Worm (Caenorhabditis elegans) whole organism, young adult: ENCODE measurements around the gene C16A11.7.

Source experiments
- B0035.1 ChIP-seq: sonication (generic microtip); optimal IDR thresholded peaks from 2 replicates; lab custom pipeline; 2016; ENCODE audit warnings: missing genetic modification characterization, mild to moderate bottlenecking, missing compliant biosample characterization, missing genotype, missing genetic modification reagents
- B0261.1 ChIP-seq: sonication (generic microtip); optimal IDR thresholded peaks from 2 replicates; lab custom pipeline; 2016; ENCODE audit warnings: mild to moderate bottlenecking, missing genetic modification characterization, moderate library complexity, missing compliant biosample characterization
- F10E7.11 ChIP-seq: sonication (generic microtip); optimal IDR thresholded peaks from 2 replicates; lab custom pipeline; 2017; ENCODE audit warnings: mild to moderate bottlenecking, missing genetic modification characterization, moderate library complexity, missing compliant biosample characterization
- F22D6.2 ChIP-seq: sonication (generic microtip); optimal IDR thresholded peaks from 2 replicates; lab custom pipeline; 2016; ENCODE audit warnings: mild to moderate bottlenecking, missing genetic modification characterization, missing compliant biosample characterization
- F33H1.4 ChIP-seq: fragments of 200-800 bp; sonication (Bioruptor generic); IDR thresholded peaks from 2 replicates; pipeline ENCODE4 v1.3.6; 2022; ENCODE audit warnings: missing genetic modification reagents, missing genetic modification characterization, missing compliant biosample characterization
- F39B2.1 ChIP-seq: fragments of 200-800 bp; sonication (Bioruptor generic); IDR thresholded peaks from 2 replicates; pipeline ENCODE4 v1.3.6; 2022; ENCODE audit warnings: missing genetic modification reagents, missing genetic modification characterization, missing compliant biosample characterization
- F52B5.7 ChIP-seq: sonication (generic microtip); optimal IDR thresholded peaks from 2 replicates; lab custom pipeline; 2016; ENCODE audit warnings: mild to moderate bottlenecking, missing genetic modification characterization, missing compliant biosample characterization
- F55B11.4 ChIP-seq: sonication (generic microtip); optimal IDR thresholded peaks from 2 replicates; lab custom pipeline; 2016; ENCODE audit warnings: missing compliant biosample characterization, missing genetic modification characterization, borderline replicate concordance; ENCODE audit not compliant: insufficient read depth
- F57A8.1 ChIP-seq: fragments of 200-800 bp; sonication (Bioruptor generic); optimal IDR thresholded peaks from 2 replicates; lab custom pipeline; 2018; ENCODE audit warnings: mild to moderate bottlenecking, missing genetic modification characterization, moderate library complexity, missing compliant biosample characterization
- K11D2.4 ChIP-seq: fragments of 200-800 bp; sonication (Bioruptor generic); IDR thresholded peaks from 2 replicates; pipeline ENCODE4 v1.3.6; 2022; ENCODE audit warnings: missing genetic modification reagents, missing genetic modification characterization, missing compliant biosample characterization
- T07F8.4 ChIP-seq: sonication (generic microtip); optimal IDR thresholded peaks from 2 replicates; lab custom pipeline; 2016; ENCODE audit warnings: mild to moderate bottlenecking, missing genetic modification characterization, moderate library complexity, missing compliant biosample characterization
- Y79H2A.3 ChIP-seq: fragments of 200-800 bp; sonication (Bioruptor generic); conservative IDR thresholded peaks from 2 replicates; pipeline ENCODE4 v1.3.6; 2022; ENCODE audit warnings: missing genetic modification reagents, missing genetic modification characterization, missing compliant biosample characterization
- akir-1 ChIP-seq: fragments of 200-800 bp; sonication (Bioruptor generic); optimal IDR thresholded peaks from 2 replicates; lab custom pipeline; 2018; ENCODE audit warnings: mild to moderate bottlenecking, missing genetic modification characterization, moderate library complexity, missing compliant biosample characterization
- aptf-2 ChIP-seq: fragments of 200-800 bp; sonication (Bioruptor generic); conservative IDR thresholded peaks from 2 replicates; pipeline ENCODE4 v1.3.6; 2022; ENCODE audit warnings: missing genetic modification reagents, missing genetic modification characterization, missing compliant biosample characterization
- attf-6 ChIP-seq: fragments of 200-800 bp; sonication (Bioruptor generic); IDR thresholded peaks from 2 replicates; pipeline ENCODE4 v1.3.6; 2022; ENCODE audit warnings: missing genetic modification reagents, missing genetic modification characterization, missing compliant biosample characterization
- bed-2 ChIP-seq: fragments of 200-800 bp; sonication (Bioruptor generic); IDR thresholded peaks from 2 replicates; pipeline ENCODE4 v1.3.6; 2022; ENCODE audit warnings: missing genetic modification reagents, missing genetic modification characterization, missing compliant biosample characterization
- cebp-2 ChIP-seq: fragments of 200-800 bp; sonication (Bioruptor generic); IDR thresholded peaks from 2 replicates; pipeline ENCODE4 v1.3.6; 2022; ENCODE audit warnings: missing genetic modification characterization, missing compliant biosample characterization
- dox-1 ChIP-seq: fragments of 200-800 bp; sonication (Bioruptor generic); IDR thresholded peaks from 2 replicates; pipeline ENCODE4 v1.3.6; 2022; ENCODE audit warnings: missing genetic modification reagents, missing genetic modification characterization, missing compliant biosample characterization
- dpff-1 ChIP-seq: sonication (generic microtip); optimal IDR thresholded peaks from 2 replicates; lab custom pipeline; 2017; ENCODE audit warnings: mild to moderate bottlenecking, missing genetic modification characterization, missing compliant biosample characterization
- dpl-1 ChIP-seq: fragments of 150-350 bp; optimal IDR thresholded peaks from 2 replicates; lab custom pipeline; 2014; ENCODE audit warnings: missing biosample characterization, missing genetic modification reagents, missing genetic modification characterization
- efl-1 ChIP-seq: fragments of 150-350 bp; optimal IDR thresholded peaks from 2 replicates; lab custom pipeline; 2014; ENCODE audit warnings: missing biosample characterization, missing genetic modification reagents, missing genetic modification characterization
- ekl-4 ChIP-seq: fragments of 200-800 bp; sonication (Bioruptor generic); IDR thresholded peaks from 2 replicates; pipeline ENCODE4 v1.3.6; 2022; ENCODE audit warnings: missing genetic modification reagents, missing genetic modification characterization, missing compliant biosample characterization
- ets-4 ChIP-seq: fragments of 200-800 bp; sonication (Bioruptor generic); optimal IDR thresholded peaks from 2 replicates; lab custom pipeline; 2018; ENCODE audit warnings: mild to moderate bottlenecking, missing genetic modification characterization, missing compliant biosample characterization
- fkh-3 ChIP-seq: sonication (generic microtip); optimal IDR thresholded peaks from 2 replicates; lab custom pipeline; 2016; ENCODE audit warnings: mild to moderate bottlenecking, missing genetic modification characterization, missing compliant biosample characterization
- hlh-12 ChIP-seq: sonication (generic microtip); optimal IDR thresholded peaks from 2 replicates; lab custom pipeline; 2016; ENCODE audit warnings: missing genetic modification characterization, missing compliant biosample characterization
- hmg-1.2 ChIP-seq: fragments of 200-800 bp; sonication (Bioruptor generic); IDR thresholded peaks from 2 replicates; pipeline ENCODE4 v1.3.6; 2022; ENCODE audit warnings: missing genetic modification reagents, missing genetic modification characterization, missing compliant biosample characterization
- hmg-20 ChIP-seq: fragments of 200-800 bp; sonication (Bioruptor generic); IDR thresholded peaks from 2 replicates; pipeline ENCODE4 v1.3.6; 2022; ENCODE audit warnings: missing genetic modification reagents, missing genetic modification characterization, missing compliant biosample characterization
- lir-1 ChIP-seq: fragments of 200-800 bp; sonication (Bioruptor generic); conservative IDR thresholded peaks from 2 replicates; pipeline ENCODE4 v1.3.6; 2022; ENCODE audit warnings: missing genetic modification reagents, missing genetic modification characterization, missing compliant biosample characterization
- lsy-27 ChIP-seq: sonication (generic microtip); optimal IDR thresholded peaks from 2 replicates; lab custom pipeline; 2017; ENCODE audit warnings: missing genetic modification characterization, mild to moderate bottlenecking, missing compliant biosample characterization, antibody characterized with exemption, missing genotype, borderline replicate concordance; ENCODE audit not compliant: insufficient read depth
- madf-10 ChIP-seq: sonication (generic microtip); optimal IDR thresholded peaks from 2 replicates; lab custom pipeline; 2016; ENCODE audit warnings: mild to moderate bottlenecking, missing genetic modification characterization, missing compliant biosample characterization
- mes-4 ChIP-seq: sonication (generic microtip); optimal IDR thresholded peaks from 2 replicates; lab custom pipeline; 2016; ENCODE audit warnings: missing genotype, missing genetic modification characterization, missing compliant biosample characterization
- nfyb-1 ChIP-seq: fragments of 200-800 bp; sonication (Bioruptor generic); IDR thresholded peaks from 2 replicates; pipeline ENCODE4 v1.3.6; 2022; ENCODE audit warnings: missing genetic modification reagents, missing genetic modification characterization, missing compliant biosample characterization
- nhr-27 ChIP-seq: fragments of 200-800 bp; sonication (Bioruptor generic); optimal IDR thresholded peaks from 2 replicates; lab custom pipeline; 2018; ENCODE audit warnings: mild to moderate bottlenecking, missing genetic modification characterization, moderate library complexity, missing compliant biosample characterization
- rec-8 ChIP-seq, 2 experiments: sonication (generic microtip); optimal IDR thresholded peaks; 2 replicates each; lab custom pipeline; 2016; ENCODE audit warnings: mild to moderate bottlenecking in 2 of 2, missing genetic modification characterization in 2 of 2, missing genetic modification reagents in 2 of 2, missing genotype in 2 of 2, missing biosample characterization in 1 of 2, missing compliant biosample characterization in 1 of 2, moderate library complexity in 1 of 2
- repo-1 ChIP-seq: sonication (generic microtip); optimal IDR thresholded peaks from 2 replicates; lab custom pipeline; 2017; ENCODE audit warnings: mild to moderate bottlenecking, missing genetic modification characterization, missing compliant biosample characterization
- sdz-38 ChIP-seq: sonication (generic microtip); optimal IDR thresholded peaks from 2 replicates; lab custom pipeline; 2016; ENCODE audit warnings: missing genotype, missing genetic modification characterization, missing compliant biosample characterization
- snpc-1.1 ChIP-seq: sonication (generic microtip); optimal IDR thresholded peaks from 2 replicates; lab custom pipeline; 2017; ENCODE audit warnings: missing genetic modification characterization, mild to moderate bottlenecking, missing compliant biosample characterization, antibody characterized with exemption, moderate library complexity, missing genotype, missing genetic modification reagents; ENCODE audit not compliant: insufficient read depth
- somi-1 ChIP-seq: fragments of 200-800 bp; sonication (Bioruptor generic); optimal IDR thresholded peaks from 2 replicates; lab custom pipeline; 2018; ENCODE audit warnings: mild to moderate bottlenecking, missing genetic modification characterization, missing compliant biosample characterization
- tbx-9 ChIP-seq: sonication (generic microtip); optimal IDR thresholded peaks from 2 replicates; lab custom pipeline; 2016; ENCODE audit warnings: borderline replicate concordance, missing genetic modification characterization, inconsistent platforms, missing compliant biosample characterization
- tlf-1 ChIP-seq: fragments of 200-800 bp; sonication (Bioruptor generic); optimal IDR thresholded peaks from 2 replicates; lab custom pipeline; 2018; ENCODE audit warnings: mild to moderate bottlenecking, missing genetic modification characterization, missing compliant biosample characterization
- xnd-1 ChIP-seq: sonication (generic microtip); optimal IDR thresholded peaks from 2 replicates; lab custom pipeline; 2016; ENCODE audit warnings: missing genotype, missing genetic modification reagents, missing genetic modification characterization, missing compliant biosample characterization
- ztf-22 ChIP-seq: fragments of 200-800 bp; sonication (Bioruptor generic); optimal IDR thresholded peaks from 2 replicates; lab custom pipeline; 2018; ENCODE audit warnings: mild to moderate bottlenecking, missing genetic modification characterization, moderate library complexity, missing compliant biosample characterization
- ztf-3 ChIP-seq: fragments of 200-800 bp; sonication (Bioruptor generic); optimal IDR thresholded peaks from 2 replicates; lab custom pipeline; 2018; ENCODE audit warnings: mild to moderate bottlenecking, missing genetic modification characterization, missing compliant biosample characterization
- ztf-6 ChIP-seq: fragments of 200-800 bp; sonication (Bioruptor generic); IDR thresholded peaks from 2 replicates; pipeline ENCODE4 v1.3.6; 2022; ENCODE audit warnings: missing genetic modification reagents, missing genetic modification characterization, missing compliant biosample characterization

Gene C16A11.7

DNA sequence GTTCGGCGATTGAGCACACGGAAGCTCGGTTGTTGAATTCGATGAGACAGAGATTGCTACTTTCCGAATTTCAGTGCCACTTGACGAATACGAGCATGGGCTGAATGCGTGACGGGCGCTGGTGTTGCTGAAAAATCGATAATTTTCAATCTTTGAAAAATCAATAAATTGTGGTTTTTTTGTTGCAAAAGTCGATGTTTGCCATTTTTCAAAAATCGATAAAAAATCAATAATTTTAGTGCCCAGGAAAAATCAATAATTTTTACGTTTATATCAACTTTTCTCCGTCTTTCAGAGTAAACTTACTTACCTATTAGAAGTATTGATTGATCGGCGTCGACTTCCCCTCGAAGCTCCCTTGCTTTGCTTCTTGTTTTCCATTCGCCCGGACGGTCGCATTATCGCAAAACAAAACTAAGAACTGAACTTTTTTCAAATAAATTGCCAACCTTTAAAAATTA is at the start of gene C16A11.7:
Gene C16A11.7 (minus strand): TSS at position 411 of the 461 bp plus-strand sequence.
- TF ChIP-seq F22D6.2 (tag; lab: Kevin White, UChicago) = no peak
- TF ChIP-seq akir-1 (GFP tag; lab: Kevin White, UChicago) = no peak
- TF ChIP-seq F10E7.11 (tag; lab: Kevin White, UChicago) = no peak
- no peak for TF ChIP-seq nhr-27 (tag; lab: Kevin White, UChicago)
- no peak for TF ChIP-seq F55B11.4 (tag; lab: Kevin White, UChicago)
- TF ChIP-seq dpff-1 (tag; lab: Kevin White, UChicago) = no peak
- TF ChIP-seq hmg-1.2 = no peak
- TF ChIP-seq F39B2.1 (GFP tag; lab: Robert Waterston, UW) = no peak
- TF ChIP-seq bed-2 (GFP tag; lab: Robert Waterston, UW) = no peak
- TF ChIP-seq efl-1 (GFP tag; lab: Kevin White, UChicago) = no peak
- TF ChIP-seq F52B5.7 (tag; lab: Kevin White, UChicago) = no peak
- no peak for TF ChIP-seq ztf-6 (GFP tag; lab: Robert Waterston, UW)

ce11 chrII:4301307-4301706 is 44.6 kb upstream of the C16A11.7 start, which contains the start of gene gtf-2F1:
gtf-2F1 (plus strand) TSS chrII:4301607.
- no peak for TF ChIP-seq dox-1 (GFP tag; lab: Robert Waterston, UW)

DNA sequence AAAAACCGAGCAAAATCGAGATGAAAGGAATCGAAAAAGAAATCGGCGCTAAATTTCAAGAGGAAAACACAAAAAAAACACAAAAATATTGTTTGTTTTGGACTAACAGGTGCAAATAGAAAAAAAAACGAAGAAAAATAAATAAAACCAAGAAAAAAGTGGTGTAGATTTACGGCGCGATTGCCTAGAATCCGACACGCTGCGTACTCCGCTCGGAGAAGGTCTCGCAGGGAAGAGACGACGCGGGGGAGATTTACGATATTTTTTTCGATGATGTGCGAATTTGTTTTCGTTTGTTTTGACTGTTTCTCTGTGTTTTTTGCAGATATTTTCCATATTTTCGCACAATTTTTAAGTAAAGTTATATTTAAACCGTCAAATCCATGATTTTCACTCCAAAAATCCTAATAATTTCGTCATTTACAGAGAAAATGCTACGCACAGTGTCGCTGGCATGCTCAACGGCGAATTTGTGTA is 42.5 kb upstream of the C16A11.7 start, which contains the start of gene sco-1:
Gene sco-1 (plus strand): TSS at position 427 of the 477 bp plus-strand sequence.
- peak; percentile 75 for TF ChIP-seq madf-10 (tag; lab: Kevin White, UChicago)
- TF ChIP-seq ets-4 (GFP tag; lab: Kevin White, UChicago) = no peak
- peak; percentile 24 for TF ChIP-seq F22D6.2 (tag; lab: Kevin White, UChicago)
- TF ChIP-seq ekl-4 (GFP tag; lab: Robert Waterston, UW) = peak; percentile 79
- peak; percentile 64 for TF ChIP-seq dpl-1 (GFP tag; lab: Kevin White, UChicago)
- TF ChIP-seq ztf-22 = no peak
- peak; percentile 86 for TF ChIP-seq aptf-2 (GFP tag; lab: Robert Waterston, UW)
- peak in 1 of 2 experiments; percentile 61 for TF ChIP-seq rec-8 (tag; optimal IDR thresholded peaks at IDR 0.05; lab: Kevin White, UChicago)
- no peak for TF ChIP-seq hlh-12 (tag; lab: Kevin White, UChicago)
- TF ChIP-seq lsy-27 = no peak
- peak; percentile 95 for TF ChIP-seq nfyb-1 (GFP tag; lab: Robert Waterston, UW)
- no peak for TF ChIP-seq sdz-38 (tag; lab: Kevin White, UChicago)
- peak; percentile 22 for TF ChIP-seq snpc-1.1 (tag; lab: Kevin White, UChicago)
- peak; percentile 100 for TF ChIP-seq F33H1.4 (GFP tag; lab: Robert Waterston, UW)
- TF ChIP-seq lir-1 (GFP tag; lab: Robert Waterston, UW) = peak; percentile 89
- peak; percentile 21 for TF ChIP-seq B0261.1 (tag; lab: Kevin White, UChicago)
- no peak for TF ChIP-seq attf-6 (GFP tag; lab: Robert Waterston, UW)
- peak; percentile 59 for TF ChIP-seq efl-1 (GFP tag; lab: Kevin White, UChicago)
- no peak for TF ChIP-seq B0035.1 (tag; lab: Kevin White, UChicago)
- TF ChIP-seq K11D2.4 (GFP tag; lab: Robert Waterston, UW) = peak; percentile 96
- TF ChIP-seq F57A8.1 (GFP tag; lab: Kevin White, UChicago) = no peak
- TF ChIP-seq akir-1 (GFP tag; lab: Kevin White, UChicago) = peak; percentile 53
- TF ChIP-seq T07F8.4 = peak; percentile 5
- peak; percentile 95 for TF ChIP-seq dox-1 (GFP tag; lab: Robert Waterston, UW)
- peak; percentile 87 for TF ChIP-seq hmg-20 (GFP tag; lab: Robert Waterston, UW)
- TF ChIP-seq tlf-1 = peak; percentile 81
- TF ChIP-seq Y79H2A.3 (GFP tag; lab: Robert Waterston, UW) = peak; percentile 70; the same call in 1 of the 2 replicates
- no peak for TF ChIP-seq cebp-2
- TF ChIP-seq ztf-3 (GFP tag; lab: Kevin White, UChicago) = no peak
- TF ChIP-seq repo-1 (tag; lab: Kevin White, UChicago) = peak; percentile 39
- peak; percentile 54 for TF ChIP-seq xnd-1 (tag; lab: Kevin White, UChicago)
- peak; percentile 78 for TF ChIP-seq somi-1
- TF ChIP-seq mes-4 (tag; lab: Kevin White, UChicago) = no peak
- TF ChIP-seq fkh-3 = no peak
- no peak for TF ChIP-seq tbx-9
